Worm (Caenorhabditis elegans) whole organism, L1 larva: ENCODE data around the gene unc-85.

Experiments used
- C04F5.9 ChIP-seq: sonication (generic microtip); optimal IDR thresholded peaks from 2 replicates; lab custom pipeline; 2016; ENCODE audit warnings: missing genetic modification characterization, missing compliant biosample characterization
- ama-1 ChIP-seq: fragments of 150-350 bp; optimal IDR thresholded peaks from 2 replicates; lab custom pipeline; 2014
- blmp-1 ChIP-seq: fragments of 150-350 bp; optimal IDR thresholded peaks from 2 replicates; lab custom pipeline; 2014; ENCODE audit warnings: missing biosample characterization, missing genetic modification characterization
- ceh-88 ChIP-seq: fragments of 200-800 bp; sonication (Bioruptor generic); IDR thresholded peaks from 2 replicates; pipeline ENCODE4 v1.3.6; 2022; ENCODE audit warnings: missing genetic modification characterization, missing compliant biosample characterization
- ces-1 ChIP-seq: fragments of 150-350 bp; optimal IDR thresholded peaks from 2 replicates; lab custom pipeline; 2014; ENCODE audit warnings: missing biosample characterization, missing genetic modification reagents, missing genetic modification characterization
- efl-1 ChIP-seq, 4 experiments: fragments of 150-350 bp; optimal IDR thresholded peaks in 3 of 4; peaks in 1 of 4; 1 replicate in 1 of 4; 2 replicates in 3 of 4; lab custom pipeline; 2014; ENCODE audit warnings: missing biosample characterization in 2 of 4, missing genetic modification characterization in 2 of 4, missing genetic modification reagents in 2 of 4
- efl-3 ChIP-seq: fragments of 200-800 bp; sonication (Bioruptor generic); optimal IDR thresholded peaks from 2 replicates; lab custom pipeline; 2018; ENCODE audit warnings: mild to moderate bottlenecking, missing genetic modification characterization, missing compliant biosample characterization
- elt-2 ChIP-seq: sonication (generic microtip); optimal IDR thresholded peaks from 2 replicates; lab custom pipeline; 2016; ENCODE audit warnings: missing genetic modification characterization, mild to moderate bottlenecking, inconsistent platforms, missing compliant biosample characterization, missing genetic modification reagents
- elt-3 ChIP-seq, 6 experiments: fragments of 150-350 bp in 1 of 6; sonication (generic microtip); optimal IDR thresholded peaks; 2 replicates each; lab custom pipeline; 2017 to 2018; ENCODE audit warnings: missing biosample characterization in 6 of 6, missing genetic modification characterization in 6 of 6, inconsistent platforms in 1 of 6
- ets-5 ChIP-seq: fragments of 200-800 bp; sonication (Bioruptor generic); IDR thresholded peaks from 2 replicates; pipeline ENCODE4 v1.3.6; 2022; ENCODE audit warnings: missing genetic modification characterization, missing compliant biosample characterization
- fkh-4 ChIP-seq: sonication (generic microtip); optimal IDR thresholded peaks from 2 replicates; lab custom pipeline; 2016; ENCODE audit warnings: missing compliant biosample characterization, missing genetic modification characterization, borderline replicate concordance
- hlh-4 ChIP-seq: sonication (generic microtip); optimal IDR thresholded peaks from 2 replicates; lab custom pipeline; 2016; ENCODE audit warnings: mild to moderate bottlenecking, missing genetic modification characterization, missing compliant biosample characterization
- hpl-2 ChIP-seq: fragments of 150-350 bp; optimal IDR thresholded peaks from 2 replicates; lab custom pipeline; 2014; ENCODE audit warnings: missing biosample characterization, missing genetic modification reagents, missing genetic modification characterization
- isw-1 ChIP-seq: fragments of 200-800 bp; sonication (Bioruptor generic); IDR thresholded peaks from 2 replicates; pipeline ENCODE4 v1.3.6; 2022; ENCODE audit warnings: missing genetic modification characterization, missing compliant biosample characterization
- lin-14 ChIP-seq: fragments of 200-800 bp; sonication (Bioruptor generic); optimal IDR thresholded peaks from 2 replicates; lab custom pipeline; 2018; ENCODE audit warnings: mild to moderate bottlenecking, missing genetic modification characterization, moderate library complexity, missing compliant biosample characterization
- lin-35 ChIP-seq, 2 experiments: fragments of 150-350 bp; optimal IDR thresholded peaks; 2 replicates each; lab custom pipeline; 2014; ENCODE audit warnings: missing biosample characterization in 2 of 2, missing genetic modification characterization in 2 of 2, missing genetic modification reagents in 2 of 2
- lsy-2 ChIP-seq, 2 experiments: fragments of 150-350 bp; optimal IDR thresholded peaks; 2 replicates each; lab custom pipeline; 2014; ENCODE audit warnings: missing biosample characterization in 2 of 2, missing genetic modification characterization in 2 of 2
- mab-9 ChIP-seq: fragments of 200-800 bp; sonication (Bioruptor generic); IDR thresholded peaks from 2 replicates; pipeline ENCODE4 v1.3.6; 2022; ENCODE audit warnings: missing genetic modification reagents, missing genetic modification characterization, missing compliant biosample characterization
- mep-1 ChIP-seq: fragments of 150-350 bp; optimal IDR thresholded peaks from 2 replicates; lab custom pipeline; 2014; ENCODE audit warnings: missing biosample characterization, missing genetic modification characterization
- nhr-19 ChIP-seq: fragments of 200-800 bp; sonication (Bioruptor generic); conservative IDR thresholded peaks from 2 replicates; pipeline ENCODE4 v1.3.6; 2022; ENCODE audit warnings: missing genetic modification characterization, missing compliant biosample characterization
- nhr-20 ChIP-seq: sonication (generic microtip); optimal IDR thresholded peaks from 2 replicates; lab custom pipeline; 2016; ENCODE audit warnings: mild to moderate bottlenecking, missing genetic modification characterization, missing compliant biosample characterization
- nhr-71 ChIP-seq: sonication (generic microtip); optimal IDR thresholded peaks from 2 replicates; lab custom pipeline; 2016; ENCODE audit warnings: mild to moderate bottlenecking, missing genetic modification characterization, moderate library complexity, missing compliant biosample characterization
- nhr-76 ChIP-seq: sonication (generic microtip); optimal IDR thresholded peaks from 2 replicates; lab custom pipeline; 2017; ENCODE audit warnings: missing biosample characterization, missing genetic modification characterization
- nhr-85 ChIP-seq: sonication (generic microtip); peaks from one replicate; lab custom pipeline; 2016; ENCODE audit warnings: missing genetic modification characterization, inconsistent platforms, missing compliant biosample characterization
- pag-3 ChIP-seq: sonication (generic microtip); optimal IDR thresholded peaks from 2 replicates; lab custom pipeline; 2017; ENCODE audit warnings: missing genetic modification characterization, mild to moderate bottlenecking, missing compliant biosample characterization, antibody characterized with exemption, borderline replicate concordance; ENCODE audit not compliant: insufficient read depth
- pax-3 ChIP-seq: fragments of 200-800 bp; sonication (Bioruptor generic); optimal IDR thresholded peaks from 2 replicates; lab custom pipeline; 2018; ENCODE audit warnings: mild to moderate bottlenecking, missing genetic modification characterization, moderate library complexity, missing compliant biosample characterization
- pqm-1 ChIP-seq: sonication (generic microtip); optimal IDR thresholded peaks from 3 replicates; lab custom pipeline; 2017; ENCODE audit warnings: missing biosample characterization, missing genetic modification characterization
- rnt-1 ChIP-seq: sonication (generic microtip); optimal IDR thresholded peaks from 2 replicates; lab custom pipeline; 2016; ENCODE audit warnings: mild to moderate bottlenecking, missing genetic modification characterization, moderate library complexity, missing compliant biosample characterization
- skn-1 ChIP-seq: fragments of 150-350 bp; optimal IDR thresholded peaks from 2 replicates; lab custom pipeline; 2014; ENCODE audit warnings: missing biosample characterization, missing genetic modification characterization
- snu-23 ChIP-seq: sonication (generic microtip); optimal IDR thresholded peaks from 2 replicates; lab custom pipeline; 2016; ENCODE audit warnings: missing genetic modification characterization, missing compliant biosample characterization
- tlp-1 ChIP-seq: fragments of 150-350 bp; optimal IDR thresholded peaks from 2 replicates; lab custom pipeline; 2014; ENCODE audit warnings: missing biosample characterization, missing genetic modification characterization
- unc-98 ChIP-seq: fragments of 200-800 bp; sonication (Bioruptor generic); IDR thresholded peaks from 2 replicates; pipeline ENCODE4 v1.3.6; 2022; ENCODE audit warnings: missing genetic modification characterization, missing compliant biosample characterization

The unc-85 gene

DNA sequence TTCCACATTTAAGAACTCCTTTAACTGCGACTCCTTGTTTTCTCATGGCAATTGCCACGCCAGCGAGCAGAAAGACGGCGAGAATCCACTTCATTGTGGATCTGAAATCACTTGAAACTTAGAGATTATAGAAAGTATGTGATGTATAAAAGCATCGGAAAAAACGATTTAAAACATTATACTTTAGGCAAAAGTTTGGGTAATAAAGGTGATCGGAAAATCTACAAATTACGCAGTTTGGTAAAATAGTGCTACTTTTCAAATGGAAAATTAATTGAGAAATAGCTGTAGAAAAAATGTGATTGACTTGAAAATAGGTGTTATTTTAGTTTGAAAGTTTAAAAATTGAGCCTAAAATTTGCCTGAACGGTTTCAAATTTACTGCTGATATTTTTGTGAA is 25.9 kb downstream of the unc-85 start, which contains the start of gene ttr-41:
ttr-41 (minus strand) TSS at position 101 of the 400 bp plus-strand sequence.
- TF ChIP-seq elt-2 (tag; lab: Kevin White, UChicago) (no peak), pag-3 (tag; lab: Kevin White, UChicago) (no peak), C04F5.9 (tag; lab: Kevin White, UChicago) (no peak), ets-5 (GFP tag; lab: Robert Waterston, UW) (no peak)

DNA sequence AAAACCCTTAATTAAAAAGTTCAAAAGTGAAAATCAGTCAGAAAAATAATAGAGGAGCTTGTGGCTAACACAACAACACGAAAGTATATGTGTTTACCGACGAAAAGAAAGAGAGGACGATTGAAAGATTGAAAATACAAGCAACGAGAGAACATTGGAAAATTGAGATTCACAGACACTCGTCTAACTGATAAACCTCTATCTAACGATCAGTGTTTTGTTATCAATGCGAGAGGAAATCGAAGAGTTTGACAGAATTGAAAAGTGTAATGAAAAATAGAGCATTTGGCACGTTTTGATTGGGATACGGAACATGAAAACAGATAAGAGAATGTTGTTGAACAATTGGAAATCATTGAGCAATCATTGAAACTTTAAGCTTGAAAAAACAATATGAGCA is 26.8 kb downstream of the unc-85 start:
- peak; percentile 3 for TF ChIP-seq mep-1
- no peak for TF ChIP-seq ces-1 (GFP tag; lab: Kevin White, UChicago)
- TF ChIP-seq pqm-1 (tag; lab: Kevin White, UChicago), result peak; percentile 35
- peak; percentile 97 for TF ChIP-seq elt-2 (tag; lab: Kevin White, UChicago)
- TF ChIP-seq nhr-20 (tag; lab: Kevin White, UChicago), result peak; percentile 29
- peak in 1 of 2 experiments; percentile 38 for TF ChIP-seq lsy-2 (tag; optimal IDR thresholded peaks at IDR 0.05; lab: Kevin White, UChicago)
- TF ChIP-seq lin-14, result peak; percentile 82
- no peak for TF ChIP-seq fkh-4 (tag; lab: Kevin White, UChicago)
- TF ChIP-seq lin-35 (GFP tag; optimal IDR thresholded peaks at IDR 0.05; lab: Kevin White, UChicago), result peak in 1 of 2 experiments; percentile 51
- TF ChIP-seq blmp-1 (tag; lab: Kevin White, UChicago), result peak; percentile 12
- TF ChIP-seq rnt-1 (tag; lab: Kevin White, UChicago), result peak; percentile 44
- peak in 1 of 2 experiments; percentile 7 for TF ChIP-seq efl-1 (optimal IDR thresholded peaks at IDR 0.05; lab: Kevin White, UChicago)
- peak in 1 of 2 experiments; percentile 85 for TF ChIP-seq efl-1 (GFP tag; optimal IDR thresholded peaks at IDR 0.05 in 1 of 2; lab: Kevin White, UChicago)
- TF ChIP-seq ceh-88, result no peak
- peak; percentile 55 for TF ChIP-seq nhr-71 (tag; lab: Kevin White, UChicago)
- no peak for TF ChIP-seq pag-3 (tag; lab: Kevin White, UChicago)
- peak in 4 of 6 experiments; percentile 4 to 71 (median 39) for TF ChIP-seq elt-3 (tag; optimal IDR thresholded peaks at IDR 0.05; lab: Kevin White, UChicago)
- peak; percentile 33 for TF ChIP-seq snu-23 (GFP tag; lab: Kevin White, UChicago)

DNA sequence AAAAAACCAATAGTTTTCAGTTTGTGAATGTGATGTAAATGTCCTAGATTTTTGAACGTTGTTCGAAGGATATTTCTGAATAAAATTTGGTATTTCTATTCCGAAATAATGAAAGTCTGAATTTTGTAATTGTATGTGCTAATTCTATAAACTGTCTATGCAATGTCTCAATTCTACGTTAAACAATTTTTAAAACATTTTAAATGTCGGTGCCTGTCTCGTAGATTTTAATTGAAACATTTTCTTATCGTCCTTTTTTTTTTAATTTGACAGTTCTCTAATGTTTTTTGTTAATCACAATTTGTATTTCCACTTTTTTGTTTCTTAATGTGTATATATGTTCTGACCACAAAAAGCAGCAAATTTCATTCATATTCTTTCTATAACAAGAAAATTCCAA is 27.9 kb downstream of the unc-85 start, which contains the start of gene F41C3.7:
F41C3.7 (plus strand) TSS at position 301 of the 400 bp plus-strand sequence.
- TF ChIP-seq ama-1, result no peak
- no peak for TF ChIP-seq hlh-4 (tag; lab: Kevin White, UChicago)
- TF ChIP-seq fkh-4 (tag; lab: Kevin White, UChicago), result no peak

DNA sequence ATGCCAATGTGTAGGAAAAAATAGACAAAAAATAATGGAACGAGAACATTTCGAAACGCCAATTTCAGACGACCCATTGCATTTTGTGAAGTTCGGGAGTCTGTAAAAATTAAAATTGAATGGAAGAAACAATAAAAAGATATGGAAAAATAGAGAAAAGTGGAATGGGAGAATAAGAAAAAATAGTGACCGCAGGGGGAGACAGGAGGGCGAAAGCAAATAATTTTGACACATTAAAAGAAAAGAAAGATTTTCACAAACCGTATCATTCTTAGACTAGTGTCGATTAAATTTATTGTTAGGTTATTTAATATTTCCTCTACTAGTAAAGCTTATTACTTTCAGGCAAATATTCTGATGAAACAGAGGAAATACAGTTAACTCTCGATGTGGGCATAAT is 32.0 kb downstream of the unc-85 start, which contains the start of gene F41C3.11:
F41C3.11 (minus strand) TSS at position 101 of the 400 bp plus-strand sequence.
- TF ChIP-seq efl-3 (GFP tag; lab: Kevin White, UChicago), result no peak
- TF ChIP-seq blmp-1 (tag; lab: Kevin White, UChicago), result peak; percentile 25
- TF ChIP-seq mab-9 (GFP tag; lab: Robert Waterston, UW), result no peak
- TF ChIP-seq, all 84 proteins: peak for 1

DNA sequence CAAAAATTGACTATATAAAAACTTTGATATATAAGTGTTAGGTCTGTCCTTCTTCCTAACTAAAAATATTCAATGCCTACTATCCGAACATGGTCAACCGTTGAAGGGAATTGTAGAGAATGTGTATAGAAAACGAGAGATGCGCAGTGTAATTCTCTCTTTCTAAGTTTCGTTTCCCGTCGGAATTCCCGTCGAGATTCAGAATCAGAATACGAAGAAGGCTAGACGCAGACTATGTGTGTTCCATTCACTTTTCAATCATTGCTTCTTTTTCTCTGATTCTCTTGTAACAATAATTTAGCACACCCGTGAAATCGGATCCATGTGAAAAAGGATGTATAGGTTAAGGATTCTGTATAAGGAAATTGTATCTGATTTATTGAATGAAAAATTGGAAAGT is 32.6 kb downstream of the unc-85 start:
- TF ChIP-seq lin-14 (peak; percentile 65), isw-1 (GFP tag; lab: Robert Waterston, UW) (no peak), unc-98 (GFP tag; lab: Robert Waterston, UW) (no peak), nhr-76 (tag; lab: Kevin White, UChicago) (no peak), blmp-1 (tag; lab: Kevin White, UChicago) (peak; percentile 100), lsy-2 (tag; optimal IDR thresholded peaks at IDR 0.05; lab: Kevin White, UChicago) (peak in 1 of 2 experiments; percentile 11), tlp-1 (tag; lab: Kevin White, UChicago) (no peak), efl-3 (GFP tag; lab: Kevin White, UChicago) (no peak), nhr-85 (tag; lab: Kevin White, UChicago) (peak; percentile 54), hpl-2 (GFP tag; lab: Kevin White, UChicago) (no peak), ces-1 (GFP tag; lab: Kevin White, UChicago) (no peak), pax-3 (tag; lab: Kevin White, UChicago) (no peak), nhr-19 (GFP tag; lab: Robert Waterston, UW) (no peak), skn-1 (tag; lab: Kevin White, UChicago) (no peak)
